Worm (Caenorhabditis elegans) whole organism, L4/young adult: Measurements from ENCODE around the gene F25H9.2.

Experiments used
- W03F9.2 ChIP-seq: fragments of 150-350 bp; optimal IDR thresholded peaks from 2 replicates; lab custom pipeline; 2014; ENCODE audit warnings: missing biosample characterization, missing genetic modification characterization
- dao-5 ChIP-seq: sonication (generic microtip); optimal IDR thresholded peaks from 2 replicates; lab custom pipeline; 2016; ENCODE audit warnings: missing genotype, missing genetic modification characterization, moderate library complexity, missing compliant biosample characterization
- him-1 ChIP-seq: sonication (generic microtip); optimal IDR thresholded peaks from 2 replicates; lab custom pipeline; 2016; ENCODE audit warnings: missing genotype, missing genetic modification reagents, missing genetic modification characterization, missing compliant biosample characterization

- no peak for TF ChIP-seq dao-5 (tag; lab: Kevin White, UChicago)
- no peak for TF ChIP-seq him-1 (tag; lab: Kevin White, UChicago)
- TF ChIP-seq W03F9.2: no peak
Measured at ce11 chrV:13484339-13484738, 26.5 kb downstream of the F25H9.2 start, which contains the start of gene T10G3.4.
